Fruit fly (Drosophila melanogaster) whole organism, embryonic: ENCODE measurements around the gene CG4611.

Source experiments
- Abd-B ChIP-seq: fragments of 200-800 bp; sonication (Bioruptor generic); optimal IDR thresholded peaks from 2 replicates; lab custom pipeline; 2018; ENCODE audit warnings: missing biosample characterization, mild to moderate bottlenecking, missing genetic modification characterization, moderate library complexity
- Atf3 ChIP-seq: fragments of 200-800 bp; sonication (Bioruptor generic); optimal IDR thresholded peaks from 3 replicates; lab custom pipeline; 2016; ENCODE audit warnings: missing biosample characterization, missing genetic modification characterization
- Awh ChIP-seq: fragments of 200-800 bp; sonication (Bioruptor generic); IDR thresholded peaks from 2 replicates; pipeline ENCODE4, ENCODE4 v1.3.6; 2022; ENCODE audit warnings: missing biosample characterization, missing genetic modification characterization
- B-H1 ChIP-seq: fragments of 200-800 bp; sonication (Bioruptor generic); IDR thresholded peaks from 3 replicates; pipeline ENCODE4 v1.3.6; 2022; ENCODE audit warnings: missing biosample characterization, missing genetic modification characterization
- CG10462 ChIP-seq: fragments of 200-800 bp; sonication (Bioruptor generic); optimal IDR thresholded peaks from 2 replicates; lab custom pipeline; 2016; ENCODE audit warnings: missing biosample characterization, missing genetic modification characterization
- CG10565 ChIP-seq: fragments of 200-800 bp; sonication (Bioruptor generic); optimal IDR thresholded peaks from 3 replicates; lab custom pipeline; 2016; ENCODE audit warnings: missing biosample characterization, mild to moderate bottlenecking, missing genetic modification characterization
- CG12155 ChIP-seq: fragments of 200-800 bp; sonication (Bioruptor generic); optimal IDR thresholded peaks from 3 replicates; lab custom pipeline; 2016; ENCODE audit warnings: missing biosample characterization, missing genetic modification characterization
- CG12659 ChIP-seq: fragments of 200-800 bp; sonication (Bioruptor generic); optimal IDR thresholded peaks from 3 replicates; lab custom pipeline; 2017; ENCODE audit warnings: mild to moderate bottlenecking, missing biosample characterization, missing genetic modification reagents, missing genetic modification characterization
- CG12744 ChIP-seq: fragments of 200-800 bp; sonication (Bioruptor generic); optimal IDR thresholded peaks from 2 replicates; lab custom pipeline; 2016; ENCODE audit warnings: missing biosample characterization, missing genetic modification characterization
- CG13624 ChIP-seq: fragments of 200-800 bp; sonication (Bioruptor generic); optimal IDR thresholded peaks from 2 replicates; lab custom pipeline; 2016; ENCODE audit warnings: missing biosample characterization, missing genetic modification characterization
- CG13894 ChIP-seq: fragments of 200-800 bp; sonication (Bioruptor generic); optimal IDR thresholded peaks from 3 replicates; lab custom pipeline; 2018; ENCODE audit warnings: missing biosample characterization, mild to moderate bottlenecking, missing genetic modification characterization, moderate library complexity
- CG15073 ChIP-seq: fragments of 200-800 bp; sonication (Bioruptor generic); optimal IDR thresholded peaks from 2 replicates; lab custom pipeline; 2016; ENCODE audit warnings: missing biosample characterization, missing genetic modification characterization
- CG15269 ChIP-seq: fragments of 200-800 bp; sonication (Bioruptor generic); optimal IDR thresholded peaks from 2 replicates; lab custom pipeline; 2018; ENCODE audit warnings: missing biosample characterization, mild to moderate bottlenecking, missing genetic modification characterization, moderate library complexity
- CG17328 ChIP-seq: fragments of 200-800 bp; sonication (Bioruptor generic); IDR thresholded peaks from 2 replicates; pipeline ENCODE4 v1.3.6; 2022; ENCODE audit warnings: missing biosample characterization, missing genetic modification characterization
- CG2712 ChIP-seq: fragments of 200-800 bp; optimal IDR thresholded peaks from 3 replicates; lab custom pipeline; 2019; ENCODE audit warnings: missing biosample characterization, mild to moderate bottlenecking, missing genetic modification characterization, moderate library complexity
- CG3163 ChIP-seq: fragments of 200-800 bp; sonication (Bioruptor generic); optimal IDR thresholded peaks from 3 replicates; lab custom pipeline; 2016; ENCODE audit warnings: missing biosample characterization, missing genetic modification characterization
- CG3838 ChIP-seq: fragments of 200-800 bp; sonication (Bioruptor generic); optimal IDR thresholded peaks from 3 replicates; lab custom pipeline; 2016; ENCODE audit warnings: missing biosample characterization, missing genetic modification characterization
- CG4328 ChIP-seq: fragments of 200-800 bp; sonication (Bioruptor generic); optimal IDR thresholded peaks from 3 replicates; lab custom pipeline; 2017; ENCODE audit warnings: missing biosample characterization, missing genetic modification reagents, missing genetic modification characterization
- CG4707 ChIP-seq: fragments of 200-800 bp; sonication (Bioruptor generic); optimal IDR thresholded peaks from 2 replicates; lab custom pipeline; 2018; ENCODE audit warnings: missing biosample characterization, mild to moderate bottlenecking, missing genetic modification characterization, moderate library complexity
- CG4820 ChIP-seq: fragments of 200-800 bp; sonication (Bioruptor generic); optimal IDR thresholded peaks from 3 replicates; lab custom pipeline; 2016; ENCODE audit warnings: missing biosample characterization, missing genetic modification characterization
- CG7928 ChIP-seq: fragments of 200-800 bp; sonication (Bioruptor generic); optimal IDR thresholded peaks from 2 replicates; lab custom pipeline; 2017; ENCODE audit warnings: missing biosample characterization, mild to moderate bottlenecking, missing genetic modification characterization
- CG8290 ChIP-seq, 3 experiments: fragments of 200-800 bp; sonication (Bioruptor generic); optimal IDR thresholded peaks; 2 replicates each; lab custom pipeline; 2016 to 2019; ENCODE audit warnings: missing biosample characterization in 3 of 3, missing genetic modification characterization in 3 of 3, mild to moderate bottlenecking in 2 of 3, moderate library complexity in 1 of 3
- CG8359 ChIP-seq: fragments of 200-800 bp; sonication (Bioruptor generic); optimal IDR thresholded peaks from 2 replicates; lab custom pipeline; 2017; ENCODE audit warnings: missing biosample characterization, mild to moderate bottlenecking, missing genetic modification characterization, borderline replicate concordance
- CG8478 ChIP-seq: fragments of >200 bp; optimal IDR thresholded peaks from 2 replicates; lab custom pipeline; 2018
- CG9437 ChIP-seq: fragments of 200-800 bp; sonication (Bioruptor generic); optimal IDR thresholded peaks from 2 replicates; lab custom pipeline; 2018; ENCODE audit warnings: missing biosample characterization, mild to moderate bottlenecking, missing genetic modification characterization
- CG9876 ChIP-seq: fragments of 200-800 bp; sonication (Bioruptor generic); optimal IDR thresholded peaks from 2 replicates; lab custom pipeline; 2016; ENCODE audit warnings: missing biosample characterization, missing genetic modification characterization
- Dek ChIP-seq: fragments of 200-800 bp; sonication (Bioruptor generic); optimal IDR thresholded peaks from 3 replicates; lab custom pipeline; 2019; ENCODE audit warnings: missing biosample characterization, mild to moderate bottlenecking, missing genetic modification characterization, moderate library complexity
- H15 ChIP-seq: fragments of 200-800 bp; sonication (Bioruptor generic); IDR thresholded peaks from 3 replicates; pipeline ENCODE4 v1.3.6; 2022; ENCODE audit warnings: missing biosample characterization, missing genetic modification characterization
- HLH3B ChIP-seq: fragments of 200-800 bp; sonication (Bioruptor generic); IDR thresholded peaks from 2 replicates; pipeline ENCODE4 v1.3.6; 2022; ENCODE audit warnings: missing biosample characterization, missing genetic modification characterization
- Sox100B ChIP-seq: fragments of 200-800 bp; sonication (Bioruptor generic); optimal IDR thresholded peaks from 3 replicates; lab custom pipeline; 2018; ENCODE audit warnings: missing biosample characterization, mild to moderate bottlenecking, missing genetic modification characterization
- Trl ChIP-seq, 3 experiments: fragments of >200 bp in 2 of 3; fragments of 200-800 bp in 1 of 3; sonication (Bioruptor generic) in 1 of 3; optimal IDR thresholded peaks; 2 replicates in 1 of 3; 3 replicates in 2 of 3; lab custom pipeline; 2016 to 2017; ENCODE audit warnings: missing biosample characterization in 1 of 3, missing genetic modification characterization in 1 of 3
- YL-1 ChIP-seq: fragments of 200-800 bp; sonication (Bioruptor generic); optimal IDR thresholded peaks from 3 replicates; lab custom pipeline; 2017; ENCODE audit warnings: missing biosample characterization, mild to moderate bottlenecking, missing genetic modification characterization
- corto ChIP-seq: fragments of 200-800 bp; sonication (Bioruptor generic); optimal IDR thresholded peaks from 2 replicates; lab custom pipeline; 2016; ENCODE audit warnings: missing biosample characterization, mild to moderate bottlenecking, missing genetic modification characterization, moderate library complexity
- crc ChIP-seq: fragments of 200-800 bp; sonication (Bioruptor generic); optimal IDR thresholded peaks from 2 replicates; lab custom pipeline; 2016; ENCODE audit warnings: missing biosample characterization, missing genetic modification characterization
- eyg ChIP-seq: fragments of 200-800 bp; sonication (Bioruptor generic); optimal IDR thresholded peaks from 3 replicates; lab custom pipeline; 2016; ENCODE audit warnings: missing biosample characterization, missing genetic modification characterization
- hb ChIP-seq: fragments of 200-800 bp; sonication (Bioruptor generic); IDR thresholded peaks from 3 replicates; pipeline ENCODE4 v1.3.6; 2022; ENCODE audit warnings: missing biosample characterization, missing genetic modification characterization; ENCODE audit not compliant: partially characterized antibody
- her ChIP-seq: fragments of 200-800 bp; sonication (Bioruptor generic); optimal IDR thresholded peaks from 2 replicates; lab custom pipeline; 2016; ENCODE audit warnings: missing biosample characterization, missing genetic modification characterization
- mam ChIP-seq: fragments of 200-800 bp; sonication (Bioruptor generic); optimal IDR thresholded peaks from 3 replicates; lab custom pipeline; 2016; ENCODE audit warnings: missing biosample characterization, missing genetic modification characterization
- mld ChIP-seq: fragments of 200-800 bp; sonication (Bioruptor generic); IDR thresholded peaks from 3 replicates; pipeline ENCODE4 v1.3.6; 2022; ENCODE audit warnings: missing biosample characterization, missing genetic modification characterization; ENCODE audit not compliant: partially characterized antibody
- org-1 ChIP-seq: fragments of 200-800 bp; sonication (Bioruptor generic); optimal IDR thresholded peaks from 2 replicates; lab custom pipeline; 2017; ENCODE audit warnings: missing biosample characterization, missing genetic modification characterization
- pfk ChIP-seq: fragments of 200-800 bp; sonication (Bioruptor generic); optimal IDR thresholded peaks from 2 replicates; lab custom pipeline; 2018; ENCODE audit warnings: missing biosample characterization, mild to moderate bottlenecking, missing genetic modification characterization, moderate library complexity
- sc ChIP-seq, 3 experiments: fragments of >200 bp in 2 of 3; fragments of 200-800 bp in 1 of 3; sonication (Bioruptor generic) in 1 of 3; optimal IDR thresholded peaks; 2 replicates in 2 of 3; 3 replicates in 1 of 3; lab custom pipeline; 2017; ENCODE audit warnings: mild to moderate bottlenecking in 1 of 3, missing biosample characterization in 1 of 3, missing genetic modification characterization in 1 of 3, missing genetic modification reagents in 1 of 3
- scrt ChIP-seq: fragments of 200-800 bp; sonication (Bioruptor generic); optimal IDR thresholded peaks from 2 replicates; lab custom pipeline; 2018; ENCODE audit warnings: missing biosample characterization, mild to moderate bottlenecking, missing genetic modification characterization, moderate library complexity
- sisA ChIP-seq: fragments of 200-800 bp; sonication (Bioruptor generic); IDR thresholded peaks from 2 replicates; pipeline ENCODE4 v1.3.6; 2022; ENCODE audit warnings: missing biosample characterization, missing genetic modification characterization
- stc ChIP-seq: fragments of 200-800 bp; sonication (Bioruptor generic); IDR thresholded peaks from 2 replicates; pipeline ENCODE4 v1.3.6; 2022; ENCODE audit warnings: missing biosample characterization, missing genetic modification characterization
- toy ChIP-seq: fragments of 200-800 bp; sonication (Bioruptor generic); IDR thresholded peaks from 2 replicates; pipeline ENCODE4 v1.3.6; 2022; ENCODE audit warnings: missing biosample characterization, missing genetic modification characterization
- ttk ChIP-seq: fragments of 200-800 bp; sonication (Bioruptor generic); IDR thresholded peaks from 2 replicates; pipeline ENCODE4 v2.1.2; 2022; ENCODE audit warnings: missing biosample characterization, missing genetic modification characterization
- tx ChIP-seq: fragments of 200-800 bp; sonication (Bioruptor generic); optimal IDR thresholded peaks from 2 replicates; lab custom pipeline; 2016; ENCODE audit warnings: missing biosample characterization, missing genetic modification characterization
- yki ChIP-seq: fragments of >200 bp; optimal IDR thresholded peaks from 3 replicates; lab custom pipeline; 2018

CG4611 gene

dm6 chr3L:5182255-5182993 is 46.2 kb downstream of the CG4611 start (continued):
- TF ChIP-seq CG3163 (no peak), toy (GFP tag; lab: Robert Waterston, UW) (no peak), Abd-B (GFP tag; lab: Kevin White, UChicago) (no peak), sc (optimal IDR thresholded peaks at IDR 0.05; lab: Kevin White, UChicago) (no peak), sc (GFP tag; optimal IDR thresholded peaks at IDR 0.05; lab: Kevin White, UChicago) (no peak), corto (GFP tag; lab: Kevin White, UChicago) (no peak), H15 (GFP tag; lab: Robert Waterston, UW) (no peak), scrt (GFP tag; lab: Kevin White, UChicago) (peak; percentile 35), CG8359 (GFP tag; lab: Kevin White, UChicago) (no peak), sisA (GFP tag; lab: Robert Waterston, UW) (peak; percentile 46), Atf3 (GFP tag; lab: Kevin White, UChicago) (peak; percentile 20), CG9437 (GFP tag; lab: Kevin White, UChicago) (no peak), hb (GFP tag; lab: Robert Waterston, UW) (no peak), CG12155 (GFP tag; lab: Kevin White, UChicago) (no peak), Sox100B (GFP tag; lab: Kevin White, UChicago) (peak; percentile 23), HLH3B (0 out of 2 replicates have a peak, but pooled peaks have one; percentile 15), mam (GFP tag; lab: Kevin White, UChicago) (peak; percentile 14), CG15073 (no peak), CG13624 (GFP tag; lab: Kevin White, UChicago) (peak; percentile 32), yki (lab: Kevin White, UChicago) (no peak), YL-1 (GFP tag; lab: Kevin White, UChicago) (no peak), CG13894 (tag; lab: Kevin White, UChicago) (peak; percentile 26), CG12659 (GFP tag; lab: Kevin White, UChicago) (peak; percentile 51), tx (GFP tag; lab: Kevin White, UChicago) (no peak), CG2712 (peak; percentile 57), CG3838 (GFP tag; lab: Kevin White, UChicago) (no peak), CG8478 (lab: Kevin White, UChicago) (no peak), crc (GFP tag; lab: Kevin White, UChicago) (no peak), CG4820 (peak; percentile 36), CG8290 (GFP tag; optimal IDR thresholded peaks at IDR 0.05; lab: Kevin White, UChicago) (no peak), CG8290 (tag; optimal IDR thresholded peaks at IDR 0.05; lab: Kevin White, UChicago) (peak in 1 of 2 experiments; percentile 53), CG17328 (peak; percentile 45), ttk (GFP tag; lab: Robert Waterston, UW) (no peak; the same call in 1 of the 2 replicates), Trl (optimal IDR thresholded peaks at IDR 0.05; lab: Kevin White, UChicago) (no peak), Trl (GFP tag; optimal IDR thresholded peaks at IDR 0.05; lab: Kevin White, UChicago) (no peak), CG10462 (GFP tag; lab: Kevin White, UChicago) (no peak), CG12744 (GFP tag; lab: Kevin White, UChicago) (no peak), Dek (tag; lab: Kevin White, UChicago) (peak; percentile 34), CG4328 (GFP tag; lab: Kevin White, UChicago) (no peak), CG15269 (tag; lab: Kevin White, UChicago) (peak; percentile 56), her (GFP tag; lab: Kevin White, UChicago) (no peak), CG9876 (GFP tag; lab: Kevin White, UChicago) (no peak), pfk (GFP tag; lab: Kevin White, UChicago) (no peak), Awh (GFP tag; lab: Robert Waterston, UW) (no peak), stc (no peak), CG10565 (GFP tag; lab: Kevin White, UChicago) (no peak), org-1 (GFP tag; lab: Kevin White, UChicago) (peak; percentile 2), B-H1 (peak; percentile 48; the same call in 2 of the 3 replicates), eyg (peak; percentile 23), CG4707 (no peak), CG7928 (no peak), mld (GFP tag; lab: Robert Waterston, UW) (no peak)
